Worm (Caenorhabditis elegans): ENCODE measurements around the gene srm-3.

The srm-3 gene

DNA sequence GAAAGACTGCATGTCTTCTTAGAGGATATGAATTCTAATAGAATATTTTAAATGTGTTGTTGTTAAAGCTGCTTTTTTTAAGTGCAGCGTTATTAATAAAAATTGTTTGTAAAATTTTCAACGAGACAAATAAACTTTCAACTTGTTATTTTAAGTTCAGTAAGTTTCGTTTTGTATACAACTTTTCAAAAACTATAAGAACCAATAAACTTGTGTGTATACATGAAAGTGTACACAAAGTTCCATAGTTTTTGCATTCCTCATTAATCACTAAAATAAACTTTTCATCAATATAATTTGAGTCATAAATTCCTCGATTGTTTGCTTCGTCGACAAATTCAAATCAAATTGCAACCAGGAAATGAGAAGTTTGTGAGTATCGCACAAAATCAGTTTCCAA lies at the start of gene srm-3:
TSS of gene srm-3 (plus strand) at position 301 of the 400 bp plus-strand sequence.
- TF ChIP-seq C06A6.2 (GFP tag; conservative IDR thresholded peaks at IDR 0.05) = no peak
- TF ChIP-seq nfyb-1 (GFP tag; IDR thresholded peaks at IDR 0.05) = no peak

DNA sequence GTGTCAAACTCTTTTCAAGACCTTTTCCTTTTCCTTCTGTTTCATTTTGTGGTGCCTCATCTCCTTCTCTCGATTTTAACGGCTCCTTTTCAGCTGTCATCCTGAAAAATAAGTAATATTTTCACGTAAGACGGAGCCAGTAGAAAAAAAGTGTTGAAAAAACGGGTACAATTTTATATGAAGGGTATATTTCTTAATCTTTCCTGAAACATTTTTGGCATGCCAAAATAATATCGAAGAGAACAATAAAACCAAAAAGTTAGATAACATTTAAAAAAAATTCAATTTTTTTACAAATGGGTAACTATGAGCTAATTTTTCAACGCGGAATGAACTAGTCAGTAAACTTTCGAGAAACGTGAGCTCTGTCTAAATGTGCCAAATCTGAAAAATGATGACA lies 47.2 kb upstream of the srm-3 start, which contains the start of gene aat-1:
TSS of gene aat-1 (minus strand) at position 101 of the 400 bp plus-strand sequence.
- TF ChIP-seq dpl-1 (GFP tag; optimal IDR thresholded peaks at IDR 0.05) (no peak), aptf-2 (GFP tag; conservative IDR thresholded peaks at IDR 0.05) (no peak), F55B11.4 (tag; optimal IDR thresholded peaks at IDR 0.05; ENCODE audit: borderline replicate concordance, insufficient read depth) (no peak), mel-28 (tag; optimal IDR thresholded peaks at IDR 0.05; ENCODE audit: borderline replicate concordance) (no peak), egrh-3 (GFP tag; IDR thresholded peaks at IDR 0.05) (no peak), K12H6.12 (tag; optimal IDR thresholded peaks at IDR 0.05) (no peak), Y56A3A.18 (GFP tag; IDR thresholded peaks at IDR 0.05) (no peak), unc-62 (GFP tag; optimal IDR thresholded peaks at IDR 0.05) (no peak), ztf-28 (GFP tag; IDR thresholded peaks at IDR 0.05) (no peak), lin-40 (tag; optimal IDR thresholded peaks at IDR 0.05) (no peak), ztf-26 (tag; optimal IDR thresholded peaks at IDR 0.05) (no peak), bed-1 (GFP tag; IDR thresholded peaks at IDR 0.05) (no peak), tbx-9 (tag; optimal IDR thresholded peaks at IDR 0.05; ENCODE audit: borderline replicate concordance) (no peak), lin-26 (GFP tag; IDR thresholded peaks at IDR 0.05) (no peak), D2030.7 (GFP tag; IDR thresholded peaks at IDR 0.05) (no peak)

DNA sequence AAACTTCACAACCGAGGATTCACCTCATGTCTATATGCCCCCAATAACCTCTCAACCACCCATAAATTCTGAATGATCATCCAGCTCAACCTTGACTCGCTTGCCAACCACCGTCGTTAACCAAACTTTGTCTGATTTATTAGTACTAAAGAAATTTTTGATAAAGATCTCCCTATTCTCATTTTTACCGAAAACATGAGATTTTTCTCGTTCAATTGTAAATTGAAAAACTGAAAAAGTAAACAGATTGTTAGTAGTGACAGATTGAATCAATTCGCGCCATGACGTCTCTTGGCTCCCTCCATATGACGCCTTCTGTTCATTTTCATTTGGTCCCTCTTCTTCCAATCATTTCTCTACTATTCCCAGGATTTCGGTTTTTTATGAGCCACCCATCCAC lies 40.8 kb upstream of the srm-3 start:
- TF ChIP-seq snpc-4 (GFP tag; optimal IDR thresholded peaks at IDR 0.05) (no peak), snpc-4 (tag; optimal IDR thresholded peaks at IDR 0.05) (no peak), ama-1 (optimal IDR thresholded peaks at IDR 0.05) (no peak), ama-1 (GFP tag; optimal IDR thresholded peaks at IDR 0.05) (no peak), zfh-2 (GFP tag; conservative IDR thresholded peaks at IDR 0.05) (no peak), F57A8.1 (GFP tag; optimal IDR thresholded peaks at IDR 0.05) (no peak), Y53F4B.3 (GFP tag; IDR thresholded peaks at IDR 0.05) (no peak), ceh-58 (GFP tag; IDR thresholded peaks at IDR 0.05) (no peak), nfya-1 (tag; optimal IDR thresholded peaks at IDR 0.05; ENCODE audit: borderline replicate concordance, insufficient read depth) (no peak), pbrm-1 (GFP tag; IDR thresholded peaks at IDR 0.05) (no peak), lin-35 (GFP tag; optimal IDR thresholded peaks at IDR 0.05) (no peak)

DNA sequence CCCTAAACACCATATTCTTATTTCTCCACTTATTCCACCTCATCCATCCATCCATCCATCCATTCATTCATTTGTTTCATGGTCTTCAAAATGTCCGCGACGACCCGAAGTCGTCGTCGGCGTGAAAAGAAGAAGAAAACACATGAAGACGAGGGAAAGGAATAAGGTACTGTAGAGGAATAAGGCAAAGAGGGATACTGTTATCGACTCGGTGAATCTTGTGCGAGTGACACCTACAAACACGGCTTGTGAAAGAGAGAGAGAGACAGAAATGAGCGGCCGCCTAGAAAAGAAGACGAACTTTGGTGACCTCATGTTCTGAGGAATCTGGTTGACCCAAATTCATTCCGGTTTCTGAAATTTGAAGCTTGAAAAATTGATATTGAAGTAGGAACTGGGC lies 39.7 kb upstream of the srm-3 start:
- TF ChIP-seq hrde-1 (tag; optimal IDR thresholded peaks at IDR 0.05; ENCODE audit: borderline replicate concordance) (no peak), pbrm-1 (GFP tag; IDR thresholded peaks at IDR 0.05) (no peak), unc-62 (GFP tag; optimal IDR thresholded peaks at IDR 0.05) (no peak), let-607 (tag; optimal IDR thresholded peaks at IDR 0.05) (no peak), F52B5.7 (tag; optimal IDR thresholded peaks at IDR 0.05) (no peak), D2030.7 (GFP tag; IDR thresholded peaks at IDR 0.05) (no peak), aptf-3 (GFP tag; IDR thresholded peaks at IDR 0.05) (no peak), lsl-1 (GFP tag; optimal IDR thresholded peaks at IDR 0.05) (no peak), madf-10 (tag; optimal IDR thresholded peaks at IDR 0.05) (no peak), efl-1 (GFP tag; optimal IDR thresholded peaks at IDR 0.05) (no peak), ztf-18 (tag; optimal IDR thresholded peaks at IDR 0.05) (no peak), dox-1 (GFP tag; IDR thresholded peaks at IDR 0.05) (no peak), him-1 (tag; optimal IDR thresholded peaks at IDR 0.05) (no peak), F55B11.4 (tag; optimal IDR thresholded peaks at IDR 0.05; ENCODE audit: borderline replicate concordance, insufficient read depth) (no peak), F39B2.1 (GFP tag; IDR thresholded peaks at IDR 0.05) (no peak)

All from whole organism, young adult.